Worm (Caenorhabditis elegans) whole organism, early embryonic: ENCODE measurements around the gene F46H5.3.

Source experiments
- B0310.2 ChIP-seq: sonication (generic microtip); optimal IDR thresholded peaks from 2 replicates; lab custom pipeline; 2016; ENCODE audit warnings: mild to moderate bottlenecking, missing genetic modification characterization, missing compliant biosample characterization
- ama-1 ChIP-seq: fragments of 150-350 bp; optimal IDR thresholded peaks from 2 replicates; lab custom pipeline; 2014
- ceh-13 ChIP-seq: fragments of 200-800 bp; sonication (Bioruptor generic); optimal IDR thresholded peaks from 2 replicates; lab custom pipeline; 2018; ENCODE audit warnings: mild to moderate bottlenecking, missing genetic modification characterization, missing compliant biosample characterization
- flt-1 ChIP-seq: fragments of 200-800 bp; sonication (Bioruptor generic); IDR thresholded peaks from 2 replicates; pipeline ENCODE4 v1.3.6; 2022; ENCODE audit warnings: missing genetic modification characterization, missing compliant biosample characterization
- tbx-37 ChIP-seq: fragments of 200-800 bp; sonication (Bioruptor generic); conservative IDR thresholded peaks from 2 replicates; pipeline ENCODE4 v1.3.6; 2022; ENCODE audit warnings: missing genetic modification reagents, missing genetic modification characterization, missing compliant biosample characterization
- tra-4 ChIP-seq: sonication (generic microtip); optimal IDR thresholded peaks from 2 replicates; lab custom pipeline; 2017; ENCODE audit warnings: missing genetic modification characterization, missing compliant biosample characterization

DNA sequence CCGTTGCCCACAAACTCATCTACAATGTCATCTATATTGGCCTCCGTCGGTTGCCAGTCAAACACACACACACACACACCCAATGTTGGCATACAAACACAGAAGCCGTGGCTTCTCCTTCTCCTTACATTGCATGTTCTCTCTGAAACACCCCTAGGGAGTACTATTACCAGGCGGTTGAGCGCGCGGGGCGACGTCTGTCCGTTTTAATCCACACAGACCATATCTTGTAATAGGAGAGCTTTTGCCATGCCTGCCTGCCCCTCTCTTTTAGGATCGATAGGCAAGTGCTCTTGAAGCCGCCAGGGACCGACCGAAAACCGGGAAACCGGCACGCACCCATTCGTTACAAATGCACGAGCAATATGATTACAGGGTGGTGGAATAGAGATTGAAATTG is 14.0 kb downstream of the F46H5.3 start:
- TF ChIP-seq tbx-37 (GFP tag; lab: Robert Waterston, UW): no peak
- TF ChIP-seq ama-1 (lab: Kevin White, UChicago): no peak
- TF ChIP-seq B0310.2 (tag; lab: Kevin White, UChicago): no peak
- TF ChIP-seq ceh-13 (GFP tag; lab: Kevin White, UChicago): no peak
- no peak for TF ChIP-seq tra-4 (tag; lab: Kevin White, UChicago)
- TF ChIP-seq flt-1 (GFP tag; lab: Robert Waterston, UW): no peak
